Fruit fly (Drosophila melanogaster) whole organism, embryonic: ENCODE data around the gene CG31467.

ENCODE experiments used
- BEAF-32 ChIP-seq: fragments of 200-800 bp; sonication (Bioruptor generic); optimal IDR thresholded peaks from 3 replicates; lab custom pipeline; 2017; ENCODE audit warnings: missing biosample characterization, missing genetic modification characterization, mild to moderate bottlenecking, moderate library complexity, missing genetic modification reagents
- CG10462 ChIP-seq: fragments of 200-800 bp; sonication (Bioruptor generic); optimal IDR thresholded peaks from 2 replicates; lab custom pipeline; 2016; ENCODE audit warnings: missing biosample characterization, missing genetic modification characterization
- CG10654 ChIP-seq: fragments of 200-800 bp; sonication (Bioruptor generic); optimal IDR thresholded peaks from 2 replicates; lab custom pipeline; 2016; ENCODE audit warnings: missing biosample characterization, missing genetic modification characterization
- CG10979 ChIP-seq: fragments of 200-800 bp; sonication (Bioruptor generic); optimal IDR thresholded peaks from 2 replicates; lab custom pipeline; 2018; ENCODE audit warnings: missing biosample characterization, mild to moderate bottlenecking, missing genetic modification characterization, moderate library complexity
- CG11247 ChIP-seq: fragments of 200-800 bp; sonication (Bioruptor generic); IDR thresholded peaks from 2 replicates; pipeline ENCODE4 v1.3.6; 2022; ENCODE audit warnings: missing biosample characterization, missing genetic modification characterization
- CG11504 ChIP-seq: fragments of 200-800 bp; sonication (Bioruptor generic); optimal IDR thresholded peaks from 3 replicates; lab custom pipeline; 2019; ENCODE audit warnings: missing biosample characterization, mild to moderate bottlenecking, missing genetic modification characterization, moderate library complexity
- CG15073 ChIP-seq: fragments of 200-800 bp; sonication (Bioruptor generic); optimal IDR thresholded peaks from 2 replicates; lab custom pipeline; 2016; ENCODE audit warnings: missing biosample characterization, missing genetic modification characterization
- CG15479 ChIP-seq: fragments of 200-800 bp; sonication (Bioruptor generic); optimal IDR thresholded peaks from 3 replicates; lab custom pipeline; 2019; ENCODE audit warnings: missing biosample characterization, mild to moderate bottlenecking, missing genetic modification characterization, moderate library complexity
- CG18599 ChIP-seq: fragments of 200-800 bp; sonication (Bioruptor generic); optimal IDR thresholded peaks from 3 replicates; lab custom pipeline; 2017; ENCODE audit warnings: missing biosample characterization, missing genetic modification characterization, mild to moderate bottlenecking, moderate library complexity, missing genetic modification reagents
- CG2116 ChIP-seq: fragments of 200-800 bp; sonication (Bioruptor generic); optimal IDR thresholded peaks from 3 replicates; lab custom pipeline; 2018; ENCODE audit warnings: missing biosample characterization, mild to moderate bottlenecking, missing genetic modification characterization
- CG2712 ChIP-seq: fragments of 200-800 bp; optimal IDR thresholded peaks from 3 replicates; lab custom pipeline; 2019; ENCODE audit warnings: missing biosample characterization, mild to moderate bottlenecking, missing genetic modification characterization, moderate library complexity
- CG31224 ChIP-seq: fragments of 200-800 bp; sonication (Bioruptor generic); IDR thresholded peaks from 2 replicates; pipeline ENCODE4 v1.3.6; 2022; ENCODE audit warnings: missing biosample characterization, missing genetic modification characterization
- CG3163 ChIP-seq: fragments of 200-800 bp; sonication (Bioruptor generic); optimal IDR thresholded peaks from 3 replicates; lab custom pipeline; 2016; ENCODE audit warnings: missing biosample characterization, missing genetic modification characterization
- CG33557 ChIP-seq: fragments of 200-800 bp; sonication (Bioruptor generic); optimal IDR thresholded peaks from 2 replicates; lab custom pipeline; 2019; ENCODE audit warnings: missing biosample characterization, mild to moderate bottlenecking, missing genetic modification characterization, moderate library complexity
- CG3847 ChIP-seq: fragments of 200-800 bp; sonication (Bioruptor generic); IDR thresholded peaks from 2 replicates; pipeline ENCODE4 v1.3.6; 2022; ENCODE audit warnings: missing biosample characterization, missing genetic modification characterization
- CG3995 ChIP-seq: fragments of 200-800 bp; sonication (Bioruptor generic); optimal IDR thresholded peaks from 3 replicates; lab custom pipeline; 2016; ENCODE audit warnings: missing biosample characterization, missing genetic modification characterization
- CG4282 ChIP-seq: fragments of 200-800 bp; sonication (Bioruptor generic); optimal IDR thresholded peaks from 2 replicates; lab custom pipeline; 2016; ENCODE audit warnings: missing biosample characterization, missing genetic modification characterization
- CG4820 ChIP-seq: fragments of 200-800 bp; sonication (Bioruptor generic); optimal IDR thresholded peaks from 3 replicates; lab custom pipeline; 2016; ENCODE audit warnings: missing biosample characterization, missing genetic modification characterization
- CG7839 ChIP-seq: fragments of 200-800 bp; sonication (Bioruptor generic); optimal IDR thresholded peaks from 3 replicates; lab custom pipeline; 2018; ENCODE audit warnings: missing biosample characterization, mild to moderate bottlenecking, missing genetic modification characterization, moderate library complexity
- CG8290 ChIP-seq, 3 experiments: fragments of 200-800 bp; sonication (Bioruptor generic); optimal IDR thresholded peaks; 2 replicates each; lab custom pipeline; 2016 to 2019; ENCODE audit warnings: missing biosample characterization in 3 of 3, missing genetic modification characterization in 3 of 3, mild to moderate bottlenecking in 2 of 3, moderate library complexity in 1 of 3
- CG9797 ChIP-seq: fragments of 200-800 bp; sonication (Bioruptor generic); optimal IDR thresholded peaks from 3 replicates; lab custom pipeline; 2018; ENCODE audit warnings: missing biosample characterization, mild to moderate bottlenecking, missing genetic modification characterization
- CG9932 ChIP-seq: fragments of 200-800 bp; sonication (Bioruptor generic); IDR thresholded peaks from 2 replicates; pipeline ENCODE4 v1.3.6; 2022; ENCODE audit warnings: missing biosample characterization, missing genetic modification characterization
- CTCF ChIP-seq: fragments of 200-800 bp; sonication (Bioruptor generic); optimal IDR thresholded peaks from 2 replicates; lab custom pipeline; 2017; ENCODE audit warnings: missing biosample characterization, mild to moderate bottlenecking, missing genetic modification characterization, moderate library complexity
- Camta ChIP-seq: fragments of 200-800 bp; sonication (Bioruptor generic); optimal IDR thresholded peaks from 2 replicates; lab custom pipeline; 2016; ENCODE audit warnings: missing biosample characterization, missing genetic modification characterization
- Dip2 ChIP-seq: fragments of 200-800 bp; sonication (Bioruptor generic); IDR thresholded peaks from 2 replicates; pipeline ENCODE4 v1.3.6; 2022; ENCODE audit warnings: missing biosample characterization, missing genetic modification characterization
- Dll ChIP-seq: fragments of 200-800 bp; sonication (Bioruptor generic); IDR thresholded peaks from 4 replicates; pipeline ENCODE4 v1.3.6; 2022; ENCODE audit warnings: missing biosample characterization, missing genetic modification characterization; ENCODE audit not compliant: partially characterized antibody
- Dref ChIP-seq: fragments of 200-800 bp; sonication (Bioruptor generic); IDR thresholded peaks from 2 replicates; pipeline ENCODE4 v1.3.6; 2022; ENCODE audit warnings: missing biosample characterization, missing genetic modification characterization
- HLH4C ChIP-seq: fragments of 200-800 bp; sonication (Bioruptor generic); IDR thresholded peaks from 3 replicates; pipeline ENCODE4 v1.3.6; 2022; ENCODE audit warnings: missing biosample characterization, missing genetic modification characterization; ENCODE audit not compliant: partially characterized antibody
- Hmr ChIP-seq: fragments of 200-800 bp; sonication (Bioruptor generic); optimal IDR thresholded peaks from 3 replicates; lab custom pipeline; 2017; ENCODE audit warnings: mild to moderate bottlenecking, missing biosample characterization, missing genetic modification reagents, missing genetic modification characterization
- Lim3 ChIP-seq: fragments of 200-800 bp; sonication (Bioruptor generic); IDR thresholded peaks from 2 replicates; pipeline ENCODE4 v1.3.6; 2022; ENCODE audit warnings: missing biosample characterization, missing genetic modification characterization
- MBD-R2 ChIP-seq: fragments of 200-800 bp; sonication (Bioruptor generic); IDR thresholded peaks from 2 replicates; pipeline ENCODE4 v1.3.6; 2022; ENCODE audit warnings: missing biosample characterization, missing genetic modification characterization
- MESR4 ChIP-seq: fragments of 200-800 bp; sonication (Bioruptor generic); optimal IDR thresholded peaks from 2 replicates; lab custom pipeline; 2018; ENCODE audit warnings: missing biosample characterization, mild to moderate bottlenecking, missing genetic modification characterization, moderate library complexity
- Med ChIP-seq: fragments of 200-800 bp; sonication (Bioruptor generic); peaks from one replicate; lab custom pipeline; 2016; ENCODE audit warnings: missing biosample characterization, missing genetic modification characterization, mild to moderate bottlenecking, inconsistent platforms, moderate library complexity
- NfI ChIP-seq: fragments of 200-800 bp; sonication (Bioruptor generic); optimal IDR thresholded peaks from 3 replicates; lab custom pipeline; 2018; ENCODE audit warnings: missing biosample characterization, mild to moderate bottlenecking, missing genetic modification characterization, moderate library complexity
- Opbp ChIP-seq: fragments of 200-800 bp; sonication (Bioruptor generic); IDR thresholded peaks from 3 replicates; pipeline ENCODE4 v1.3.6; 2022; ENCODE audit warnings: missing biosample characterization, missing genetic modification characterization; ENCODE audit not compliant: partially characterized antibody
- Rx ChIP-seq: fragments of 200-800 bp; sonication (Bioruptor generic); IDR thresholded peaks from 2 replicates; pipeline ENCODE4 v1.3.6; 2022; ENCODE audit warnings: missing biosample characterization, missing genetic modification characterization
- bbx ChIP-seq: fragments of 200-800 bp; sonication (Bioruptor generic); IDR thresholded peaks from 2 replicates; pipeline ENCODE4 v1.3.6; 2022; ENCODE audit warnings: missing biosample characterization, missing genetic modification characterization; ENCODE audit not compliant: partially characterized antibody
- bigmax ChIP-seq: fragments of 200-800 bp; sonication (Bioruptor generic); optimal IDR thresholded peaks from 2 replicates; lab custom pipeline; 2018; ENCODE audit warnings: missing biosample characterization, mild to moderate bottlenecking, missing genetic modification characterization
- fd64A ChIP-seq: fragments of 200-800 bp; sonication (Bioruptor generic); optimal IDR thresholded peaks from 3 replicates; lab custom pipeline; 2018; ENCODE audit warnings: missing biosample characterization, mild to moderate bottlenecking, missing genetic modification characterization
- gcm2 ChIP-seq: fragments of 200-800 bp; sonication (Bioruptor generic); optimal IDR thresholded peaks from 2 replicates; lab custom pipeline; 2016; ENCODE audit warnings: missing biosample characterization, missing genetic modification characterization
- hb ChIP-seq: fragments of 200-800 bp; sonication (Bioruptor generic); IDR thresholded peaks from 3 replicates; pipeline ENCODE4 v1.3.6; 2022; ENCODE audit warnings: missing biosample characterization, missing genetic modification characterization; ENCODE audit not compliant: partially characterized antibody
- knrl ChIP-seq: fragments of 200-800 bp; sonication (Bioruptor generic); IDR thresholded peaks from 3 replicates; pipeline ENCODE4 v1.3.6; 2022; ENCODE audit warnings: missing biosample characterization, missing genetic modification characterization; ENCODE audit not compliant: partially characterized antibody
- lov ChIP-seq, 2 experiments: fragments of 200-800 bp in 1 of 2; fragments of >200 bp in 1 of 2; sonication (Bioruptor generic) in 1 of 2; IDR thresholded peaks in 1 of 2; optimal IDR thresholded peaks in 1 of 2; 2 replicates in 1 of 2; 3 replicates in 1 of 2; pipeline versions ENCODE4 v1.3.6 to Lab custom; 2017 to 2022; ENCODE audit warnings: missing biosample characterization in 1 of 2, missing genetic modification characterization in 1 of 2
- nau ChIP-seq: fragments of 200-800 bp; sonication (Bioruptor generic); optimal IDR thresholded peaks from 3 replicates; lab custom pipeline; 2017; ENCODE audit warnings: missing biosample characterization, mild to moderate bottlenecking, missing genetic modification characterization, missing genetic modification reagents
- nmo ChIP-seq: fragments of 200-800 bp; sonication (Bioruptor generic); optimal IDR thresholded peaks from 2 replicates; lab custom pipeline; 2018; ENCODE audit warnings: missing biosample characterization, mild to moderate bottlenecking, missing genetic modification characterization, moderate library complexity
- nom ChIP-seq: fragments of 200-800 bp; sonication (Bioruptor generic); optimal IDR thresholded peaks from 2 replicates; lab custom pipeline; 2017; ENCODE audit warnings: missing biosample characterization, missing genetic modification characterization, mild to moderate bottlenecking, moderate library complexity, missing genetic modification reagents
- pzg ChIP-seq: fragments of 200-800 bp; sonication (Bioruptor generic); optimal IDR thresholded peaks from 3 replicates; lab custom pipeline; 2018; ENCODE audit warnings: missing biosample characterization, mild to moderate bottlenecking, missing genetic modification characterization, moderate library complexity
- ranshi ChIP-seq: fragments of 200-800 bp; sonication (Bioruptor generic); IDR thresholded peaks from 2 replicates; pipeline ENCODE4 v1.3.6; 2022; ENCODE audit warnings: missing biosample characterization, missing genetic modification characterization
- slou ChIP-seq: fragments of 200-800 bp; sonication (Bioruptor generic); optimal IDR thresholded peaks from 3 replicates; lab custom pipeline; 2016; ENCODE audit warnings: missing biosample characterization, missing genetic modification characterization
- stc ChIP-seq: fragments of 200-800 bp; sonication (Bioruptor generic); IDR thresholded peaks from 2 replicates; pipeline ENCODE4 v1.3.6; 2022; ENCODE audit warnings: missing biosample characterization, missing genetic modification characterization
- unc-4 ChIP-seq: fragments of 200-800 bp; sonication (Bioruptor generic); IDR thresholded peaks from 2 replicates; pipeline ENCODE4 v1.3.6; 2022; ENCODE audit warnings: missing biosample characterization, missing genetic modification characterization; ENCODE audit not compliant: partially characterized antibody
- vnd ChIP-seq: fragments of 200-800 bp; sonication (Bioruptor generic); IDR thresholded peaks from 3 replicates; pipeline ENCODE4 v1.3.6; 2022; ENCODE audit warnings: missing biosample characterization, missing genetic modification characterization; ENCODE audit not compliant: partially characterized antibody

The CG31467 gene

DNA sequence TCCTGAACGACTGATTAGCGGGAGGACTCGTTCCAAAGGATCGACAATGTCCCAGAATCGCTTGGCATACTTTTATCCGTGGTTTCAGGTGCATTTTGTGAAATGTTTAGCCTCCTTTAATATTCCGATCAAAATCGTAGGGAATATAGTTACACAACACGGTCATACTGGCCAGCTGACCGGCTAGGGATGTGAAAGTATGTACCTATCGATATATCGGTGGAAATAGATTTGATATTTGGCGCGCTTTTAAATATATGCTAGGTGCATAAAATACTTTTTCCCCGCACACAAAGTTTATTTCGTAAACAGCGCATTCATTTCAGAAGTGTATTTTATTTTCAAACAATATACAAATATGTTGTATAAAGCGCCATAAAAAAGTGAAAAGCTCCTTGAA is 1.5 kb upstream of the CG31467 start, which contains the start of gene CG31278 (continued):
- no peak for TF ChIP-seq CG31224 (GFP tag; lab: Robert Waterston, UW)
- peak; percentile 73 for TF ChIP-seq Med
- peak; percentile 88 for TF ChIP-seq MBD-R2 (GFP tag; lab: Robert Waterston, UW)
- TF ChIP-seq nmo (GFP tag; lab: Kevin White, UChicago) = peak; percentile 23
- TF ChIP-seq vnd (GFP tag; lab: Robert Waterston, UW) = peak; percentile 64; the same call in 2 of the 3 replicates
- TF ChIP-seq CG3995 (GFP tag; lab: Kevin White, UChicago) = peak; percentile 24
- TF ChIP-seq CG10654 (GFP tag; lab: Kevin White, UChicago) = no peak
- no peak for TF ChIP-seq Rx (GFP tag; lab: Robert Waterston, UW)
- peak; percentile 83 for TF ChIP-seq Dll (GFP tag; lab: Robert Waterston, UW)
- no peak for TF ChIP-seq CG15073 (GFP tag; lab: Kevin White, UChicago)
- no peak for TF ChIP-seq fd64A (GFP tag; lab: Kevin White, UChicago)
- no peak for TF ChIP-seq CG4282 (GFP tag; lab: Kevin White, UChicago)
- TF ChIP-seq Dref (GFP tag; lab: Robert Waterston, UW) = peak; percentile 83
- TF ChIP-seq HLH4C = peak; percentile 64
- peak; percentile 81 for TF ChIP-seq BEAF-32 (GFP tag; lab: Kevin White, UChicago)
- TF ChIP-seq CG2116 (GFP tag; lab: Kevin White, UChicago) = peak; percentile 46
- TF ChIP-seq CTCF = no peak
- peak; percentile 77 for TF ChIP-seq unc-4
- TF ChIP-seq gcm2 = no peak
- TF ChIP-seq NfI (GFP tag; lab: Kevin White, UChicago) = no peak
- TF ChIP-seq CG10979 (tag; lab: Kevin White, UChicago) = no peak
- TF ChIP-seq CG8290 (GFP tag; optimal IDR thresholded peaks at IDR 0.05; lab: Kevin White, UChicago) = no peak
- no peak for TF ChIP-seq CG8290 (tag; optimal IDR thresholded peaks at IDR 0.05; lab: Kevin White, UChicago)
- TF ChIP-seq ranshi (GFP tag; lab: Robert Waterston, UW) = no peak
- peak; percentile 35 for TF ChIP-seq MESR4
- peak; percentile 79 for TF ChIP-seq knrl (GFP tag; lab: Robert Waterston, UW)
- TF ChIP-seq bigmax (GFP tag; lab: Kevin White, UChicago) = no peak
- TF ChIP-seq CG15479 (GFP tag; lab: Kevin White, UChicago) = no peak
- TF ChIP-seq pzg (GFP tag; lab: Kevin White, UChicago) = peak; percentile 79
- peak; percentile 81 for TF ChIP-seq bbx (GFP tag; lab: Robert Waterston, UW)
- peak; percentile 75 for TF ChIP-seq CG9797 (GFP tag; lab: Kevin White, UChicago)
- TF ChIP-seq CG2712 (tag; lab: Kevin White, UChicago) = no peak
- no peak for TF ChIP-seq CG11504
- peak; percentile 68; the same call in 1 of the 3 replicates for TF ChIP-seq hb
- TF ChIP-seq CG9932 = no peak
- TF ChIP-seq nau (GFP tag; lab: Kevin White, UChicago) = no peak
- TF ChIP-seq Lim3 = no peak
- peak; percentile 79; the same call in 2 of the 3 replicates for TF ChIP-seq Opbp
- TF ChIP-seq nom (GFP tag; lab: Kevin White, UChicago) = no peak

DNA sequence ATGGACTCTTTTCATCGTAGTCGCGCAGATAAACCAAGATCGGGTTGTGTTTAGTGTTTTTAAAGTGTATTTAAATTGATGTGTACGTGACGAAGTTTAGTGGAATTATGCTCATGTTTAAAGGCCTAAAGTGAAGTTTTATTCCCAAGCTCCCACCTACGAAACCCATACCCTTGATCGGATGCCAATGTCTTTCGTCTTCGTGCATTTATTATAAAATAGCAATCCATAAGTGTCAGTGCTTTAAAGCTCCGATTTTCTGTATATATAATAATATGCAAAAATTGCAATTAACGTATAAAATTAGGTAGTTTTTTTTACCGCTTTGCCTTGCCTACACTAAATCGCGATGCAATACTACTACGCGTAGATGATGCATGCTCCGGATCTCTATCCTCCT is 1.7 kb downstream of the CG31467 start, which contains the start of gene CG31391:
CG31391 (minus strand) TSS at position 101 of the 400 bp plus-strand sequence.
- TF ChIP-seq CG18599 (GFP tag; lab: Kevin White, UChicago) (no peak), CG7839 (tag; lab: Kevin White, UChicago) (no peak), Hmr (no peak), CG3847 (GFP tag; lab: Robert Waterston, UW) (no peak), CG4820 (no peak), CG3163 (GFP tag; lab: Kevin White, UChicago) (no peak), stc (GFP tag; lab: Robert Waterston, UW) (no peak), CG11247 (GFP tag; lab: Robert Waterston, UW) (no peak), CG33557 (GFP tag; lab: Kevin White, UChicago) (no peak), lov (optimal IDR thresholded peaks at IDR 0.05; lab: Kevin White, UChicago) (no peak), lov (GFP tag; IDR thresholded peaks at IDR 0.05; lab: Robert Waterston, UW) (no peak), CG10462 (no peak), slou (no peak), Lim3 (no peak), Camta (GFP tag; lab: Kevin White, UChicago) (no peak), Dip2 (GFP tag; lab: Robert Waterston, UW) (no peak)
